Worm (Caenorhabditis elegans) whole organism, L4/young adult: Measurements from ENCODE around the gene ubc-6.
A peak's percentile ranks its signal among the peaks of the same experiment; 100 is the strongest.
"Not testable (repeated sequence)": the region's sequence is repeated elsewhere in the genome, so short reads cannot be mapped to it uniquely, and the experiment has no call there.

ENCODE experiments used
- W03F9.2 ChIP-seq: fragments of 150-350 bp; optimal IDR thresholded peaks from 2 replicates; lab custom pipeline; 2014; ENCODE audit warnings: missing biosample characterization, missing genetic modification characterization
- dao-5 ChIP-seq: sonication (generic microtip); optimal IDR thresholded peaks from 2 replicates; lab custom pipeline; 2016; ENCODE audit warnings: missing genotype, missing genetic modification characterization, moderate library complexity, missing compliant biosample characterization
- him-1 ChIP-seq: sonication (generic microtip); optimal IDR thresholded peaks from 2 replicates; lab custom pipeline; 2016; ENCODE audit warnings: missing genotype, missing genetic modification reagents, missing genetic modification characterization, missing compliant biosample characterization

ubc-6 gene

DNA sequence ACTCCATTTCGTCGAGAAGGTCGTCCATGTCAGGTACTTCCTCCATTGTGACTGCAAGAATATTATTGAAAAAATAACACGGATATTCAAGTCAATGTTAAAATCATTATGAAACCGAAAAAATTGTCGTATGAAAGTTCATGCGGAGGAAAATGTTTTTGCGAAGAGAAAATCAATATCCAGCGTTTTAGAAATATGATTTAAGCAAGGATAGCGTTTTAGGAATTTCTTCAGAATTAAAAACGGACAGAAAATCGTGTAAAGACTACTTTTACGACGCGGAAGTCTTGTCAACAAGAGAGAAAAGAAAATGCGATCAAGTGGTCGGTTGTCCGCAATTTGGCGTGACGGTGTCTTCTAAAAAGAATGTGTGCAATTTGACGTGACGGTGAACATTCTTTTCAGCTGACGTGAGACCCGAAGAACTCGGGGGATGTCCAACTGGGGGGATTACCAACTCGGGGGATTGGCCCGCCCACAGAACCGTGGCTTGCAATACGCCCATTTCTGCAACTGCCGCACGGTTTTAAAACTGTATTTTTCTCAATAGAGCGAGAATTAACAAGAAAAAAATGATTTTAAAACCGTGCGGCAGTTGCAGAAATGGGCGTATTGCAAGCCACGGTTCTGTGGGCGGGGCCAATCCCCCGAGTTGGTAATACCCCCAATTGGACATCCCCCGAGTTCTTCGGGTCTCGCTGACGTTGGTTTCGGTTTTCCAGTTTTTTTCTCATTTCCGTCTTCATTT lies at the start of gene ubc-6, which contains the start of gene aka-1:
Gene ubc-6 (plus strand): TSS at position 701 of the 748 bp plus-strand sequence.
Gene aka-1 (minus strand): TSS at position 51 of the 748 bp plus-strand sequence.
- TF ChIP-seq dao-5 (tag; lab: Kevin White, UChicago) (peak; percentile 7), him-1 (peak; percentile 78), W03F9.2 (peak; percentile 71)

DNA sequence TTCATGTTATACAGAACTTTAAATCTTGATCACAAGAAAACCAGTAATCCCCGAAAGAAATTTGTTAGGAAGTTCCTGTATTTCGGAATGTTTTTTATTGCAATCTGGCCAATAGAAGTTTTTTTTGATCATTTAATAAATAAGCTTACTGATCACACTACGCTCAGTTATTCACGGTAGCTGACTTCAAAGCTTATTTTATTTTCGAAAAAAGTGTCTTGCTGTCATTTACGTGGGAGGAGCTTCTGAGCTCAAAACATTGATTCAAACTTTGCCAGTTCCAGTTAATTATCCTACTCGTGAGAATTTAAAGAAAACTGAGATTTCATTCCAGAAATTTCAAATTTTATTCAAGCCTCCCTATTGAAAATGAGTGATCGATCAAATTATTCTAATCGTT lies 46.7 kb upstream of the ubc-6 start, which contains the start of gene srd-54:
Gene srd-54 (plus strand): TSS at position 301 of the 400 bp plus-strand sequence.
- TF ChIP-seq W03F9.2 = no peak
- no peak for TF ChIP-seq dao-5 (tag; lab: Kevin White, UChicago)
- TF ChIP-seq him-1 = no peak

DNA sequence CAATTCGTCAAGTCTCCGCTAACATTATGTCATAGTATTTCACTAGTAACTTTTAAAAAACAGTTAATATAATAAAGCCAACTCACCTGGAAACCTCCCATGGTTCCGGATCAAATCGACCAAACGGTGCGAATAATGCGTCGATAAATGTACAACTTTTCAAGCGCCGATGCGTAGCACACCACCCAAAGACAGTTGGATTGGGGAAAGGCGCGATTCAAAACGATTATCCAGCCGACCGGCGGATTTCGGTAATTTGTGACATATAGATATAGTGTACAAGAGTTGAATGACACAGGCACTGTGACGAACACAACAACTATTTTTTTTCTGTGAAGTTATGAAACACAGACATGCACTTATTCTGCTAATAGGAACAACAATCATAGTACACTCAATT lies 44.8 kb upstream of the ubc-6 start, which contains the start of gene kcc-3:
Gene kcc-3 (minus strand): TSS at position 101 of the 400 bp plus-strand sequence.
- TF ChIP-seq W03F9.2 (no peak), him-1 (no peak), dao-5 (tag; lab: Kevin White, UChicago) (no peak)

DNA sequence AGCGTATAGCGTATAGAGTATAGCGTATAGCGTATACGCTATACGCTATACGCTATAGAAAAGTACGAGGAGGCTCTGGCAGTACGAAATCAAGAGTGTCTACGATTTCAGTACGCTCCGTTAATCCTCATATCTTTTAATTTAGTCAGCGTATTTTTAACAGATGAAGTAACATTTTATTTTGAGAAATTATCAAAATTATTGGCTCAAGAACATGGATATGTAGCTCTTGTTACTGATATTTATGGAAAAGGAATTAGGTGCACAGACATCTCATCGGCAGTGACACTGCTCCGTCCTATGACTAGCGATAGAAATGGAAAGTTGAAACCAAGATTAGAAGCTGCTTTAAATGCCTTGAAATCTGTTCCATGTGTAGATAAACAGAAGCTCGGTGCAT lies 44.0 kb upstream of the ubc-6 start, which contains the start of gene K02A2.1:
Gene K02A2.1 (plus strand): TSS at position 301 of the 400 bp plus-strand sequence.
- not testable (repeated sequence) for TF ChIP-seq W03F9.2; dao-5 (tag; lab: Kevin White, UChicago); him-1

DNA sequence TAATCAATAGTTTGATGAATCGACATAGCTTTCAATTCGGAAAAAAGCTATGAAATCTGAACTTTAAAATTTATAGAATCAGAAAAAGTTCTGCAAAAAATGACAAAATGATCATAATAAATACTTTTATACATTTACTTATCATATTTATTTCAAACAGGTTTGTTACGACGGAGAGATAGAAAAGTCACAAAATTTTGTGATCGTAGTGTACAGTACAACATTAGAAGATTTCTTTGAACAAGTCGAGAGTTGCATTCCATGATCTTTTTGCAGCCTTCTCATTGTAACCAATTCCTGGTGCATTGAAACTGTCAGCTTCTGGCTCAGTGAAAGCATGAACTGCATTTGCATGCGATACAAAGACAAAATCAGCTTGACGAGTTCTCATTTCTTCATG lies 22.8 kb upstream of the ubc-6 start, which contains the start of gene D1022.3:
Gene D1022.3 (minus strand): TSS at position 101 of the 400 bp plus-strand sequence.
- TF ChIP-seq dao-5 (tag; lab: Kevin White, UChicago) = no peak
- TF ChIP-seq W03F9.2 = no peak
- no peak for TF ChIP-seq him-1

DNA sequence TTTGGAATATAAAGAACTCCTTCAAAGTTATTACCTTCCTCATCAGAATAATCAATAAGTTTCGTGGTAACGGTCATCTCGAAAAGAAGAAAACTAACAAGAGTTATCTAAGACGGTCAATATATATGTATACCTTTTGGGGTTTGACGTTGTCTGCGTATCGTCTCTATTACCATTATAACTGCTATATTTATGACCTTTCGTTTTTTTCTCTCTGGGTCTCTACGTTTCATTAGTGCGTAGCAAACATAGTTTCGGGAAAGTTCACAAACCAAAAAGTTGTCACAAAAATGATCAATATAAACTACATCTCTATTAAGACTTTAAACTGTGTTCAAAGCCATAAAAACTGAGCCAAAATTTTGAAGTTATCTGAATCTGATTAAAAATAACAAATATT lies 21.8 kb upstream of the ubc-6 start, which contains the start of gene D1022.4:
Gene D1022.4 (minus strand): TSS at position 83 of the 400 bp plus-strand sequence.
- TF ChIP-seq him-1 (no peak), W03F9.2 (no peak), dao-5 (tag; lab: Kevin White, UChicago) (no peak)

DNA sequence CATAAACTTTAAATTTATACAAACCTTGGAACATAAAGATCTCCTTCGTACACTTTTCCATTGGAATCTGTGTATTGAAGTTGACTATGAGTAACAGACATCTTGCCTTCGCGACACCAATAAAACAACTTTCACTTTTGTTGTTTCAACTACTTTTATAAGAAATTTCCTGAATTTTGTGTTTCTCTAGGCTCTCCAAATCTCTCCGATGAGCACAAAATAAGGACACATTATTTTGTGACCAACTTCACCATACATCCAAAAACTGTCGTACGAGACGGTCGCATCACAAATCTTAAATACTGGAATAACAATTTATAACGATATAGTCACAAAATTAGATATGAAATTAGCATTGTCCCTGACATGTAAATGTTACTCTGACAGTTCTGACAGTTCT lies 20.3 kb upstream of the ubc-6 start, which contains the start of gene D1022.5:
Gene D1022.5 (minus strand): TSS at position 101 of the 400 bp plus-strand sequence.
- TF ChIP-seq him-1 (no peak), dao-5 (tag; lab: Kevin White, UChicago) (no peak), W03F9.2 (no peak)

DNA sequence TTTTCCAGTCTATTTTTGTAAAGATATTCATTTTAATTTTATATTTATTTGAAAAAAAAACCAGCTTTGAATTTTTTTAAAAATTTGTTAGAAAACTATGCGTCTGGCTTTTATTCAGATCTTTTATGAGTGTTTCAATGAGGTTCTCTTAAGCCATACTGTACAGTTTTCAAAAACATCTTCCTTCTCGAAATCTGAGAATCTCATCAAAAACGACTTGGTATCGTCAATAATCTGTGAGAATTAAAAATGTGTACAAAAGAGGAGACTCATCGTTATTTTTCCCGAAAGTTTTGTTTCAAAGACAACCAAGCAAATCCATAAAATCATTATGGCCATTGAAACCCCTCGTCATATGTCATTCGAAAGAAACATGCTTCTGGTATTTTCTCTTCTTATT lies 19.8 kb upstream of the ubc-6 start, which contains the start of gene D1022.2:
Gene D1022.2 (plus strand): TSS at position 301 of the 400 bp plus-strand sequence.
- TF ChIP-seq W03F9.2 (no peak), dao-5 (tag; lab: Kevin White, UChicago) (no peak), him-1 (no peak)

DNA sequence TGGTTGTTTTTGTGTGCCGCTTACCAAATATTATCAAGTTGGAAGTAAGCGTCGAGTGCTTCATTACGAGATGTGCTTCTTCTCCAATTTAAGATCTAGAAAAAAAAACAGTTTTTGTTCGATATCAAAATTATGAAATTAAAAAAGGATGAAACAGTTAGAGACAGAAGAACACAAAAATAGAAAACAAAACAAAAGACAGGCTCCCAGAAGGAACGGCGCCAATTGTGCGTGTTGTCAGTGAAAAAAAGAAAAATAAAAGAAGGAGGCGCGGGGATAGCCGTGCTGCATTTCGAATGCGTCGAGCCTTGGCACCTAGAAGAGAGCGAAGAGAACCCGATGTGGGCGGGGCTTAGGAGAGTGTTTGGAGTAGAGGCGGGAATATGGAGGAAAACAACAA lies 13.5 kb upstream of the ubc-6 start, which contains the start of gene sro-1:
Gene sro-1 (minus strand): TSS at position 101 of the 400 bp plus-strand sequence.
- TF ChIP-seq him-1 (no peak), dao-5 (tag; lab: Kevin White, UChicago) (no peak), W03F9.2 (no peak)

DNA sequence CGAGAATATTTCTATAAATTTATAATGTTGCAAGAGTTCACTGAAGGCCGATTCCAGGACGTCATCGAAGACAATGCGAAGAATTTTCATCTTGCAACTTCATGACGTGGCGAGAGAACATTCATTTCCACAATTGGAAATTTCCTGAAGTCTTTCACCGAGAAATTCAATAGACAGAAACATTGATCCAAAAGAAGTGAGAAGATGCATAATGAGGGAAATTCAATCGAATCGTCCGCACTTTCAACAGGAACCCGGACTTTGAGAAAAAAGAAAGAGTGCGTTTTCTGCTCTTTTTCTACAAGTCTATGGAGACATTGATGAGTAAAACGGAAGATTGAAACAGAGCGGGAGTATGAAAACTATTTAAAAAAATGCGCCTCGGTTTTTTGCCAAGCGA lies 9.7 kb upstream of the ubc-6 start:
- TF ChIP-seq W03F9.2 = no peak
- no peak for TF ChIP-seq dao-5 (tag; lab: Kevin White, UChicago)
- no peak for TF ChIP-seq him-1

DNA sequence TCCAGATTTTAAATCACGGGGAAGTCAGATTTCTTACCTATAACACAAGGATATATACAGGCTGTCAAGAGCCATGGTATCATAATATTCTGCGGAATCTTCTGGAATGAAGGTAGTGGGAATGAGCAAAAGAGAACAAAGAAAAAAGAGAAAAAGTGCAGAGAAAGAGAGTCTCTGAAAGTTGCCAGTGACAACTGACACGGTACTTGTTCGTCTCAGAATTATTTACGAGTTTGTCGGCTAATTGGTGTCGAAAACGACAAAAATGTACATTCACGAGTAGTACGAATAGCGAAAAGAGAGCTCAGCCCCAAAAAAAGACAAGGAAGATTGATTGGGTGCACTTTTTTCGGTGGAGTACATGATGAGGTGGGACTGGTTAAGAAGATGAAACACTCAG lies 4.0 kb downstream of the ubc-6 start, which contains the start of gene cah-2:
Gene cah-2 (minus strand): TSS at position 101 of the 400 bp plus-strand sequence.
- TF ChIP-seq dao-5 (tag; lab: Kevin White, UChicago) = no peak
- TF ChIP-seq him-1 = no peak
- TF ChIP-seq W03F9.2 = no peak

DNA sequence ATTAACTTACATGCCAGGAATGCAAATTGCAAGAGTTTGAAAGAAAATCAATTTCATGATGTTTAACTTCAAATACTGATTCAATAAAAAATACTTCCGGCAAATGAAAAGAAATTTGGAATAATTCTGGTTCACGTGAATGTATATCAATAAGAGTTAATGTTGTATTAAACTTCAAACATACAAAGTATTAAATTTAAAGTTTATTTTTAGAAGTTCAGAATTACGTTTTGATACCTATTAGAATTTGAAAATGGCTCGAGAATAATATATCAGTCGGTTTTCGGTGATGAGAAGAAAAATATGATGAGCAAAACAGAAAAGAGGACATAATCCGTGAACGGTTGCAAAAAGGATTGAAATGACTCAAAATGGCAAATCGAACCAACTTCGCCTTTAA lies 10.6 kb downstream of the ubc-6 start, which contains the start of gene D1022.9:
Gene D1022.9 (minus strand): TSS at position 101 of the 400 bp plus-strand sequence.
- TF ChIP-seq dao-5 (tag; lab: Kevin White, UChicago) = no peak
- TF ChIP-seq him-1 = no peak
- no peak for TF ChIP-seq W03F9.2

DNA sequence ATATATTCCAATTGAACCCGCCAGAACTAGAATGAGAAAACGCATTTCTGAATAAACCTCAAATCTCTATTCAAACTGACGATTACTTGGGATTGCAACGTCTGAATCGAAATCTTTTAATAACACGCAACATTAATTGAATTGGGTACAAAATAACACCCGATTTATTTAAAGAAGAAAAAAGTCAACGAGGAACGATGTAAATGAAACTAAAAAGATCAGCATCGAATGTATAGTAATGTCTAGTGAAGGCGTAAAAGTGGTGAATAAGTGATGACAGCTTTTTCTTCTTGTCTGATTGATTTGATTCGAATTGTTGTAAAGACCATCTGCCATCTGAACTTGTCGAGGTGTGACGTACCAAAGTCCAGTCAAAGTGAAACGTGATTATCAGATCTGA lies 14.6 kb downstream of the ubc-6 start, which contains the start of gene nas-23:
Gene nas-23 (minus strand): TSS at position 101 of the 400 bp plus-strand sequence.
- TF ChIP-seq dao-5 (tag; lab: Kevin White, UChicago) (no peak), him-1 (no peak), W03F9.2 (no peak)

DNA sequence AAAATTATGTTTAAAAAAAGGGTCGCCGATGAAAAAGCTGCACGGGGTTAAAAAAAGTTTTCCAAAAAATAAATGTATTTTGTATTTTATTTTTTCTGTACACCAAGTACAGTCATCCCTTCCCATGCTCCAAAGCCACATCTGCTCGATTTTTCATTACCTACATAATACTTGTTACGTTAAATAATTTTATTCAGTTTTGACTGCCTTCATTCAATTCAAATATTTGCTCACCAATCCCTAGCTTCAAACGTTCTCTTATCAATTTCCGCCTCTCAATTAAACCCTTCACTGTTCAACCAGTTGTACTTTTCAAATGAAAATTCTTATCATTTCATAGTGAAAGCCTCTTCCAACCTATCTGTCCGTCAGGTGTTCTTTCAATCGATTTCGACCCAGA lies 15.2 kb downstream of the ubc-6 start, which contains the start of gene R10H1.1:
Gene R10H1.1 (plus strand): TSS at position 301 of the 400 bp plus-strand sequence.
- TF ChIP-seq dao-5 (tag; lab: Kevin White, UChicago) (no peak), him-1 (no peak), W03F9.2 (no peak)
